Worm (Caenorhabditis elegans) whole organism, late embryonic: Measurements from ENCODE around the gene Y116A8C.49.

ENCODE experiments used
- C08G9.2 ChIP-seq: sonication (generic microtip); optimal IDR thresholded peaks from 2 replicates; lab custom pipeline; 2016; ENCODE audit warnings: mild to moderate bottlenecking, missing genetic modification characterization, moderate library complexity, missing compliant biosample characterization
- C38D4.7 ChIP-seq: fragments of 200-800 bp; sonication (Bioruptor generic); optimal IDR thresholded peaks from 2 replicates; lab custom pipeline; 2018; ENCODE audit warnings: mild to moderate bottlenecking, missing genetic modification characterization, moderate library complexity, missing compliant biosample characterization
- K09A11.1 ChIP-seq: sonication (generic microtip); optimal IDR thresholded peaks from 2 replicates; lab custom pipeline; 2017; ENCODE audit warnings: antibody characterized with exemption, mild to moderate bottlenecking, missing genetic modification characterization, missing compliant biosample characterization; ENCODE audit not compliant: insufficient read depth
- T23F11.4 ChIP-seq: fragments of 200-800 bp; sonication (Bioruptor generic); optimal IDR thresholded peaks from 2 replicates; lab custom pipeline; 2018; ENCODE audit warnings: mild to moderate bottlenecking, missing genetic modification characterization, missing compliant biosample characterization
- ceh-22 ChIP-seq: sonication (generic microtip); optimal IDR thresholded peaks from 2 replicates; lab custom pipeline; 2017; ENCODE audit warnings: missing biosample characterization, missing genetic modification characterization
- ceh-24 ChIP-seq: sonication (generic microtip); optimal IDR thresholded peaks from 2 replicates; lab custom pipeline; 2016; ENCODE audit warnings: mild to moderate bottlenecking, missing genetic modification characterization, missing compliant biosample characterization
- ceh-30 ChIP-seq: fragments of 150-350 bp; optimal IDR thresholded peaks from 2 replicates; lab custom pipeline; 2014; ENCODE audit warnings: missing biosample characterization, missing genetic modification characterization
- ceh-34 ChIP-seq: sonication (generic microtip); optimal IDR thresholded peaks from 2 replicates; lab custom pipeline; 2016; ENCODE audit warnings: mild to moderate bottlenecking, missing genetic modification characterization, missing compliant biosample characterization
- ceh-45 ChIP-seq: fragments of 200-800 bp; sonication (Bioruptor generic); IDR thresholded peaks from 2 replicates; pipeline ENCODE4 v1.3.6; 2022; ENCODE audit warnings: missing genetic modification reagents, missing genetic modification characterization, missing compliant biosample characterization
- ceh-48 ChIP-seq: sonication (generic microtip); optimal IDR thresholded peaks from 2 replicates; lab custom pipeline; 2016; ENCODE audit warnings: missing genetic modification characterization, inconsistent platforms, missing compliant biosample characterization
- ceh-6 ChIP-seq: fragments of 200-800 bp; sonication (Bioruptor generic); optimal IDR thresholded peaks from 2 replicates; lab custom pipeline; 2018; ENCODE audit warnings: mild to moderate bottlenecking, missing genetic modification characterization, missing compliant biosample characterization
- ceh-9 ChIP-seq: sonication (generic microtip); optimal IDR thresholded peaks from 2 replicates; lab custom pipeline; 2016; ENCODE audit warnings: mild to moderate bottlenecking, missing genetic modification characterization, inconsistent platforms, missing compliant biosample characterization
- che-1 ChIP-seq: sonication (generic microtip); optimal IDR thresholded peaks from 2 replicates; lab custom pipeline; 2016; ENCODE audit warnings: mild to moderate bottlenecking, missing genetic modification characterization, missing compliant biosample characterization
- dmd-4 ChIP-seq: sonication (generic microtip); optimal IDR thresholded peaks from 2 replicates; lab custom pipeline; 2016; ENCODE audit warnings: borderline replicate concordance, missing genetic modification characterization, missing compliant biosample characterization
- elt-4 ChIP-seq: sonication (generic microtip); optimal IDR thresholded peaks from 2 replicates; lab custom pipeline; 2016; ENCODE audit warnings: missing genetic modification characterization, missing compliant biosample characterization
- fkh-10 ChIP-seq: fragments of 150-350 bp; optimal IDR thresholded peaks from 2 replicates; lab custom pipeline; 2014; ENCODE audit warnings: missing biosample characterization, missing genetic modification reagents, missing genetic modification characterization
- fkh-6 ChIP-seq: sonication (generic microtip); optimal IDR thresholded peaks from 2 replicates; lab custom pipeline; 2016; ENCODE audit warnings: missing genetic modification characterization, missing compliant biosample characterization
- gmeb-2 ChIP-seq: sonication (generic microtip); optimal IDR thresholded peaks from 2 replicates; lab custom pipeline; 2016; ENCODE audit warnings: missing genetic modification characterization, inconsistent platforms, missing compliant biosample characterization
- hlh-13 ChIP-seq: fragments of 200-800 bp; sonication (Bioruptor generic); optimal IDR thresholded peaks from 2 replicates; lab custom pipeline; 2018; ENCODE audit warnings: mild to moderate bottlenecking, missing genetic modification characterization, missing compliant biosample characterization
- hlh-15 ChIP-seq: sonication (generic microtip); optimal IDR thresholded peaks from 2 replicates; lab custom pipeline; 2016; ENCODE audit warnings: missing genetic modification characterization, missing compliant biosample characterization
- hlh-6 ChIP-seq: sonication (generic microtip); optimal IDR thresholded peaks from 2 replicates; lab custom pipeline; 2016; ENCODE audit warnings: missing genotype, missing genetic modification characterization, missing compliant biosample characterization
- hlh-8 ChIP-seq: sonication (generic microtip); optimal IDR thresholded peaks from 2 replicates; lab custom pipeline; 2016; ENCODE audit warnings: missing genotype, missing genetic modification characterization, missing compliant biosample characterization
- lim-6 ChIP-seq: sonication (generic microtip); optimal IDR thresholded peaks from 2 replicates; lab custom pipeline; 2016; ENCODE audit warnings: missing genetic modification characterization, missing compliant biosample characterization
- mec-3 ChIP-seq: sonication (generic microtip); optimal IDR thresholded peaks from 2 replicates; lab custom pipeline; 2016; ENCODE audit warnings: borderline replicate concordance, missing genetic modification characterization, missing compliant biosample characterization
- nhr-11 ChIP-seq: fragments of 150-350 bp; optimal IDR thresholded peaks from 2 replicates; lab custom pipeline; 2014; ENCODE audit warnings: missing biosample characterization, missing genetic modification characterization
- nhr-232 ChIP-seq: sonication (generic microtip); optimal IDR thresholded peaks from 2 replicates; lab custom pipeline; 2016; ENCODE audit warnings: missing genetic modification characterization, missing compliant biosample characterization
- pag-3 ChIP-seq: sonication (generic microtip); optimal IDR thresholded peaks from 2 replicates; lab custom pipeline; 2016; ENCODE audit warnings: missing compliant biosample characterization, missing genetic modification characterization, borderline replicate concordance
- pat-9 ChIP-seq: fragments of 200-800 bp; sonication (Bioruptor generic); optimal IDR thresholded peaks from 2 replicates; lab custom pipeline; 2018; ENCODE audit warnings: mild to moderate bottlenecking, missing genetic modification characterization, moderate library complexity, missing compliant biosample characterization
- pha-4 ChIP-seq: fragments of 150-350 bp; optimal IDR thresholded peaks from 2 replicates; lab custom pipeline; 2018; ENCODE audit warnings: missing biosample characterization, missing genetic modification reagents, missing genetic modification characterization
- pqm-1 ChIP-seq: sonication (generic microtip); optimal IDR thresholded peaks from 2 replicates; lab custom pipeline; 2016; ENCODE audit warnings: missing genetic modification characterization, missing compliant biosample characterization
- pros-1 ChIP-seq: fragments of 150-350 bp; optimal IDR thresholded peaks from 2 replicates; lab custom pipeline; 2014; ENCODE audit warnings: missing biosample characterization, missing genetic modification reagents, missing genetic modification characterization
- sox-4 ChIP-seq: sonication (generic microtip); optimal IDR thresholded peaks from 2 replicates; lab custom pipeline; 2017; ENCODE audit warnings: mild to moderate bottlenecking, missing genetic modification characterization, inconsistent platforms, missing compliant biosample characterization
- tbx-2 ChIP-seq: sonication (generic microtip); optimal IDR thresholded peaks from 2 replicates; lab custom pipeline; 2016; ENCODE audit warnings: missing genetic modification characterization, missing compliant biosample characterization
- unc-86 ChIP-seq: sonication (generic microtip); optimal IDR thresholded peaks from 2 replicates; lab custom pipeline; 2016; ENCODE audit warnings: missing genetic modification characterization, missing compliant biosample characterization
- ztf-16 ChIP-seq: sonication (generic microtip); optimal IDR thresholded peaks from 2 replicates; lab custom pipeline; 2017; ENCODE audit warnings: missing genetic modification characterization, missing compliant biosample characterization

Y116A8C.49 gene

DNA sequence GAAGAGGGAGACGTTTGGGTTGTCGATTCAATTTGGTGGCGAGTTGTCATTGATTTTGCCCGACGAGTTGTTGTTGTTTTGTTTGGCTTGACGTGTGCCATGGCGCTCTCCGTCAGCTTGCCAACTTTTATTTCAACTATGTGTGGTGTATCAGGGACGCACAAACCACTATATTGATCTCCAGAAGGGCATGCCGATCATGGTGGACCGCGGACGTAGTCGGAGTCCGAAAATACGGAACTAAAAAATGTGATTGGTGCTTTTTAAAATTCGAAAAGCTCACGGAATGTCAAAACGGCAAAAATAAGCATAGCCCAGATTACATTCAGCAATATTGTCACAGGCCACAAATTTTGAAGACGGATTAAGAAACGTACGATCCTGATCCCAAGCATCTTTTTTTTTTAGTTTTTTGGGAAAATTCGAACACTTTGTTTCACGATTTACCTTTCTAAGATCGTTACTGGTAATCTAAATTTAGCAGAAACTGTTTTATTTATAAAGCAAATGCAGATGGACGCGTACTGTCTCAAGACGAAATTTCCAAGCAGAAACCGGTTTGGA, 11.7 kb downstream of the Y116A8C.49 start, which contains the start of the genes Y116A8C.470 and Y116A8C.463:
TSS of gene Y116A8C.470 (minus strand) at position 101 of the 564 bp plus-strand sequence.
TSS of gene Y116A8C.463 (plus strand) at position 514 of the 564 bp plus-strand sequence.
- no peak for TF ChIP-seq ceh-24

DNA sequence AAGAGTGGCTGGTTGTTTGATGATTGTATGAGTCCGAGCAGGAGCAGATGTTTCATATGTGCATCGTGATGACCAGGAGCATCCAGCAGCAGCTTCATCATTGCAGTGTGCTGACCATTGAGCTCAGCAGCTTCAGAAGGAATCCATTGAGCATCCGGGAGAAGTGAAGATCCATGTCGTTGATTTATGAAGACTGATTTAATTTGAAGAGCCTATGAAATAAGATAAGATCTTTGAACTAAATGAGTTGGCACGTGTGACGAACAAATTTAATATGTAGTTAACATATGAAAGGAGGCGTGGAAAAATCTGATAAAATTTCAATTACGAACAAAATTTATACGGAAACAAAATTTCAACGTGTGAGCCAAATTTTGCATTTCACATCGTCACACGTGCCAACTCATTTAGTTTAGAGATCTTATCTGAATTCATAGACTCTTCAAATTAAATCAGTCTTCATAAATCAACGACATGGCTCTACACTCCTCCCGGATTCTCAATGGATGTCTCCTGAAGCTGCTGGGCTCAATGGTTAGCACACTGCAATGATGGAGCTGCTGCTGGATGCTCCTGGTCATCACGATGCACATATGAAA, 13.0 kb downstream of the Y116A8C.49 start, which contains the start of the genes Y116A8C.469 and Y116A8C.468:
TSS of gene Y116A8C.469 (minus strand) at position 101 of the 599 bp plus-strand sequence.
TSS of gene Y116A8C.468 (plus strand) at position 549 of the 599 bp plus-strand sequence.
- no peak for TF ChIP-seq K09A11.1
- TF ChIP-seq lim-6 (tag; lab: Kevin White, UChicago): no peak
- no peak for TF ChIP-seq T23F11.4 (GFP tag; lab: Kevin White, UChicago)
- no peak for TF ChIP-seq gmeb-2
- no peak for TF ChIP-seq pat-9 (tag; lab: Kevin White, UChicago)
- TF ChIP-seq pqm-1 (tag; lab: Kevin White, UChicago): no peak
- TF ChIP-seq hlh-15: no peak
- no peak for TF ChIP-seq elt-4 (tag; lab: Kevin White, UChicago)
- no peak for TF ChIP-seq fkh-10 (GFP tag; lab: Kevin White, UChicago)
- no peak for TF ChIP-seq fkh-6 (tag; lab: Kevin White, UChicago)
- no peak for TF ChIP-seq ceh-45 (GFP tag; lab: Robert Waterston, UW)
- no peak for TF ChIP-seq unc-86 (tag; lab: Kevin White, UChicago)
- no peak for TF ChIP-seq hlh-8 (tag; lab: Kevin White, UChicago)
- TF ChIP-seq ceh-24: no peak
- no peak for TF ChIP-seq tbx-2 (tag; lab: Kevin White, UChicago)
- no peak for TF ChIP-seq dmd-4 (tag; lab: Kevin White, UChicago)
- no peak for TF ChIP-seq mec-3

DNA sequence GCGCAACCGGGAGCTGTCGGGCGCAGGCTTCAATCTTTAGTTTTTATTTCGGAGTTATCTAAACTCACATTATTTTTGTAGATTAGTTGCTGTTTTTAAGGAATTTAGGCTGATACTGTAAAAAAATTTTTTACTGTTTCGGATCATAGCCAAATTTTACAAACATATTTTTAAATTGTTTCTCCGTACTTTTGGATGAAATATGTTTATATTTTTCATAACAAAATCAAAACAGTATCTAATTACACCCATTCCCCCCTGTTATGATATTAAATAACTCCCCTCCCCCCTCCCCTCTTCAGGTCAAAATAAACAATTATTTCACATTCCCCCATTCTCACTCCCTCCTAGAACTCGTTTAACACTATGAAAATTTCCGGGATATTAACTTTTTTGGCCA, 15.2 kb downstream of the Y116A8C.49 start, which contains the start of gene Y116A8C.3:
TSS of gene Y116A8C.3 (plus strand) at position 301 of the 400 bp plus-strand sequence.
- TF ChIP-seq nhr-11 (tag; lab: Kevin White, UChicago): no peak
- no peak for TF ChIP-seq pat-9 (tag; lab: Kevin White, UChicago)
- TF ChIP-seq ceh-34 (tag; lab: Kevin White, UChicago): no peak
- TF ChIP-seq C08G9.2 (tag; lab: Kevin White, UChicago): no peak
- no peak for TF ChIP-seq hlh-6 (tag; lab: Kevin White, UChicago)
- no peak for TF ChIP-seq pha-4 (tag; lab: Kevin White, UChicago)
- TF ChIP-seq pros-1: no peak
- no peak for TF ChIP-seq nhr-232
- no peak for TF ChIP-seq ceh-30
- no peak for TF ChIP-seq ceh-48 (tag; lab: Kevin White, UChicago)
- TF ChIP-seq ztf-16 (tag; lab: Kevin White, UChicago): no peak
- TF ChIP-seq lim-6 (tag; lab: Kevin White, UChicago): no peak

DNA sequence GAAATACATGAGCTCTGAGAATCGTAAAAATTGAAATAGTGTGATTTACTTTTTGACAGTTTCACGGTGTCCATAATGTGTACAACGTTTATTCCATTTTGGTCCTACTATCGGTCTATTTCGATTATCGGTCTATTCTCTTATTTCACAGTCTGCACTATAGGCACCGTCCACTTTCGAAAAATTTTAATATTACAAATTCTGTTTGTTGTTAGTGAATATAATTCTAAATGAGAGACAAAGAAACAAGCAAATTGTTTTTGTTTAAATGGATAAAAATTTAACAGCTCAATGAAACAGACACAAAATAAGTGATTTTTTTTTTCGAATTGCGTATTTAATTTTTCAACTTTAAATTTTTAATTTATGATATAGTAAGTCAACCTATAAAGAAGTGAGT, 32.8 kb downstream of the Y116A8C.49 start:
- TF ChIP-seq pag-3 (tag; lab: Kevin White, UChicago) (no peak), ceh-22 (no peak), dmd-4 (tag; lab: Kevin White, UChicago) (no peak), ztf-16 (tag; lab: Kevin White, UChicago) (no peak), mec-3 (no peak), ceh-45 (GFP tag; lab: Robert Waterston, UW) (no peak), hlh-13 (no peak), hlh-6 (tag; lab: Kevin White, UChicago) (no peak), ceh-9 (tag; lab: Kevin White, UChicago) (no peak), gmeb-2 (no peak), sox-4 (tag; lab: Kevin White, UChicago) (no peak), C38D4.7 (GFP tag; lab: Kevin White, UChicago) (no peak), fkh-10 (GFP tag; lab: Kevin White, UChicago) (no peak), ceh-6 (GFP tag; lab: Kevin White, UChicago) (no peak), che-1 (tag; lab: Kevin White, UChicago) (no peak), elt-4 (tag; lab: Kevin White, UChicago) (no peak), pat-9 (tag; lab: Kevin White, UChicago) (no peak)
